Worm (Caenorhabditis elegans) whole organism, L1 larva: ENCODE data around the gene Y66D12A.6.

Experiments
- C04F5.9 ChIP-seq: sonication (generic microtip); optimal IDR thresholded peaks from 2 replicates; lab custom pipeline; 2016; ENCODE audit warnings: missing genetic modification characterization, missing compliant biosample characterization
- Y116A8C.19 ChIP-seq: sonication (generic microtip); optimal IDR thresholded peaks from 2 replicates; lab custom pipeline; 2016; ENCODE audit warnings: missing compliant biosample characterization, missing genetic modification characterization, borderline replicate concordance
- aha-1 ChIP-seq: fragments of 150-350 bp; optimal IDR thresholded peaks from 2 replicates; lab custom pipeline; 2014; ENCODE audit warnings: missing biosample characterization, missing genetic modification characterization
- alr-1 ChIP-seq: fragments of 200-800 bp; sonication (Bioruptor generic); optimal IDR thresholded peaks from 2 replicates; lab custom pipeline; 2018; ENCODE audit warnings: borderline replicate concordance, mild to moderate bottlenecking, missing genetic modification characterization, missing compliant biosample characterization
- aly-2 ChIP-seq: fragments of 150-350 bp; optimal IDR thresholded peaks from 2 replicates; lab custom pipeline; 2014; ENCODE audit warnings: missing biosample characterization, missing genetic modification characterization
- ama-1 ChIP-seq: fragments of 150-350 bp; optimal IDR thresholded peaks from 2 replicates; lab custom pipeline; 2014
- blmp-1 ChIP-seq: fragments of 150-350 bp; optimal IDR thresholded peaks from 2 replicates; lab custom pipeline; 2014; ENCODE audit warnings: missing biosample characterization, missing genetic modification characterization
- ceh-63 ChIP-seq: fragments of 200-800 bp; sonication (Bioruptor generic); optimal IDR thresholded peaks from 2 replicates; lab custom pipeline; 2018; ENCODE audit warnings: mild to moderate bottlenecking, missing genetic modification characterization, missing compliant biosample characterization
- ceh-8 ChIP-seq: fragments of 200-800 bp; sonication (Bioruptor generic); optimal IDR thresholded peaks from 2 replicates; lab custom pipeline; 2018; ENCODE audit warnings: mild to moderate bottlenecking, missing genetic modification characterization, moderate library complexity, missing compliant biosample characterization
- ceh-82 ChIP-seq, 3 experiments: fragments of 150-350 bp in 1 of 3; sonication (generic microtip) in 2 of 3; optimal IDR thresholded peaks; 2 replicates each; lab custom pipeline; 2014 to 2017; ENCODE audit warnings: missing biosample characterization in 3 of 3, missing genetic modification characterization in 3 of 3
- dpl-1 ChIP-seq, 3 experiments: fragments of 150-350 bp in 2 of 3; sonication (generic microtip) in 1 of 3; optimal IDR thresholded peaks; 2 replicates each; lab custom pipeline; 2014 to 2017; ENCODE audit warnings: missing biosample characterization in 3 of 3, missing genetic modification characterization in 3 of 3, missing genetic modification reagents in 3 of 3
- dsc-1 ChIP-seq: sonication (generic microtip); optimal IDR thresholded peaks from 2 replicates; lab custom pipeline; 2016; ENCODE audit warnings: mild to moderate bottlenecking, missing genetic modification characterization, missing compliant biosample characterization
- egl-27 ChIP-seq, 2 experiments: fragments of 150-350 bp in 1 of 2; sonication (generic microtip); optimal IDR thresholded peaks; 3 replicates each; lab custom pipeline; 2017 to 2018; ENCODE audit warnings: missing biosample characterization in 2 of 2, missing genetic modification characterization in 2 of 2, missing genetic modification reagents in 2 of 2
- fkh-10 ChIP-seq: sonication (generic microtip); optimal IDR thresholded peaks from 2 replicates; lab custom pipeline; 2017; ENCODE audit warnings: missing biosample characterization, missing genetic modification reagents, missing genetic modification characterization
- fkh-4 ChIP-seq: sonication (generic microtip); optimal IDR thresholded peaks from 2 replicates; lab custom pipeline; 2016; ENCODE audit warnings: missing compliant biosample characterization, missing genetic modification characterization, borderline replicate concordance
- fkh-8 ChIP-seq: sonication (generic microtip); optimal IDR thresholded peaks from 2 replicates; lab custom pipeline; 2016; ENCODE audit warnings: mild to moderate bottlenecking, missing genetic modification characterization, missing compliant biosample characterization
- grh-1 ChIP-seq: fragments of 200-800 bp; sonication (Bioruptor generic); IDR thresholded peaks from 2 replicates; pipeline ENCODE4 v1.3.6; 2022; ENCODE audit warnings: missing genetic modification reagents, missing genetic modification characterization, missing compliant biosample characterization
- hlh-17 ChIP-seq: fragments of 200-800 bp; sonication (Bioruptor generic); optimal IDR thresholded peaks from 2 replicates; lab custom pipeline; 2018; ENCODE audit warnings: missing genetic modification characterization, mild to moderate bottlenecking, missing compliant biosample characterization, moderate library complexity, borderline replicate concordance
- hpl-2 ChIP-seq: fragments of 150-350 bp; optimal IDR thresholded peaks from 2 replicates; lab custom pipeline; 2014; ENCODE audit warnings: missing biosample characterization, missing genetic modification reagents, missing genetic modification characterization
- lin-13 ChIP-seq: fragments of 150-350 bp; optimal IDR thresholded peaks from 2 replicates; lab custom pipeline; 2014; ENCODE audit warnings: missing biosample characterization, missing genetic modification reagents, missing genetic modification characterization
- lin-14 ChIP-seq: fragments of 200-800 bp; sonication (Bioruptor generic); optimal IDR thresholded peaks from 2 replicates; lab custom pipeline; 2018; ENCODE audit warnings: mild to moderate bottlenecking, missing genetic modification characterization, moderate library complexity, missing compliant biosample characterization
- lin-15B ChIP-seq: fragments of 150-350 bp; sonication (generic microtip); optimal IDR thresholded peaks from 3 replicates; lab custom pipeline; 2014; ENCODE audit warnings: missing biosample characterization, missing genetic modification characterization
- lin-35 ChIP-seq, 2 experiments: fragments of 150-350 bp; optimal IDR thresholded peaks; 2 replicates each; lab custom pipeline; 2014; ENCODE audit warnings: missing biosample characterization in 2 of 2, missing genetic modification characterization in 2 of 2, missing genetic modification reagents in 2 of 2
- lin-39 ChIP-seq: fragments of 150-350 bp; optimal IDR thresholded peaks from 2 replicates; lab custom pipeline; 2014; ENCODE audit warnings: missing biosample characterization, missing genetic modification reagents, missing genetic modification characterization
- lir-3 ChIP-seq: sonication (generic microtip); optimal IDR thresholded peaks from 2 replicates; lab custom pipeline; 2016; ENCODE audit warnings: mild to moderate bottlenecking, missing genetic modification characterization, moderate library complexity, missing compliant biosample characterization; ENCODE audit not compliant: poor library complexity
- lsy-2 ChIP-seq, 2 experiments: fragments of 150-350 bp; optimal IDR thresholded peaks; 2 replicates each; lab custom pipeline; 2014; ENCODE audit warnings: missing biosample characterization in 2 of 2, missing genetic modification characterization in 2 of 2
- mab-9 ChIP-seq: fragments of 200-800 bp; sonication (Bioruptor generic); IDR thresholded peaks from 2 replicates; pipeline ENCODE4 v1.3.6; 2022; ENCODE audit warnings: missing genetic modification reagents, missing genetic modification characterization, missing compliant biosample characterization
- mef-2 ChIP-seq: fragments of 150-350 bp; optimal IDR thresholded peaks from 2 replicates; lab custom pipeline; 2014; ENCODE audit warnings: missing biosample characterization, missing genetic modification characterization
- mep-1 ChIP-seq: fragments of 150-350 bp; optimal IDR thresholded peaks from 2 replicates; lab custom pipeline; 2014; ENCODE audit warnings: missing biosample characterization, missing genetic modification characterization
- nhr-11 ChIP-seq: fragments of 150-350 bp; optimal IDR thresholded peaks from 2 replicates; lab custom pipeline; 2014; ENCODE audit warnings: missing biosample characterization, missing genetic modification characterization
- nhr-12 ChIP-seq: sonication (generic microtip); optimal IDR thresholded peaks from 2 replicates; lab custom pipeline; 2017; ENCODE audit warnings: missing biosample characterization, missing genetic modification characterization
- nhr-19 ChIP-seq: fragments of 200-800 bp; sonication (Bioruptor generic); conservative IDR thresholded peaks from 2 replicates; pipeline ENCODE4 v1.3.6; 2022; ENCODE audit warnings: missing genetic modification characterization, missing compliant biosample characterization
- nhr-20 ChIP-seq: sonication (generic microtip); optimal IDR thresholded peaks from 2 replicates; lab custom pipeline; 2016; ENCODE audit warnings: mild to moderate bottlenecking, missing genetic modification characterization, missing compliant biosample characterization
- nhr-47 ChIP-seq: sonication (generic microtip); optimal IDR thresholded peaks from 2 replicates; lab custom pipeline; 2016; ENCODE audit warnings: mild to moderate bottlenecking, missing genetic modification characterization, moderate library complexity, missing compliant biosample characterization
- nhr-71 ChIP-seq: sonication (generic microtip); optimal IDR thresholded peaks from 2 replicates; lab custom pipeline; 2016; ENCODE audit warnings: mild to moderate bottlenecking, missing genetic modification characterization, moderate library complexity, missing compliant biosample characterization
- nhr-84 ChIP-seq: sonication (generic microtip); optimal IDR thresholded peaks from 2 replicates; lab custom pipeline; 2017; ENCODE audit warnings: missing biosample characterization, missing genetic modification characterization
- nhr-90 ChIP-seq: sonication (generic microtip); optimal IDR thresholded peaks from 2 replicates; lab custom pipeline; 2016; ENCODE audit warnings: mild to moderate bottlenecking, missing genetic modification characterization, missing compliant biosample characterization; ENCODE audit not compliant: poor library complexity
- pax-3 ChIP-seq: fragments of 200-800 bp; sonication (Bioruptor generic); optimal IDR thresholded peaks from 2 replicates; lab custom pipeline; 2018; ENCODE audit warnings: mild to moderate bottlenecking, missing genetic modification characterization, moderate library complexity, missing compliant biosample characterization
- pqm-1 ChIP-seq: sonication (generic microtip); optimal IDR thresholded peaks from 3 replicates; lab custom pipeline; 2017; ENCODE audit warnings: missing biosample characterization, missing genetic modification characterization
- skn-1 ChIP-seq: fragments of 150-350 bp; optimal IDR thresholded peaks from 2 replicates; lab custom pipeline; 2014; ENCODE audit warnings: missing biosample characterization, missing genetic modification characterization
- sox-4 ChIP-seq: sonication (generic microtip); optimal IDR thresholded peaks from 2 replicates; lab custom pipeline; 2016; ENCODE audit warnings: missing genetic modification characterization, missing compliant biosample characterization
- sptf-1 ChIP-seq: fragments of 150-350 bp; optimal IDR thresholded peaks from 2 replicates; lab custom pipeline; 2014; ENCODE audit warnings: missing biosample characterization, missing genetic modification characterization
- swsn-7 ChIP-seq: sonication (generic microtip); optimal IDR thresholded peaks from 2 replicates; lab custom pipeline; 2016; ENCODE audit warnings: missing genetic modification characterization, missing compliant biosample characterization
- tbx-2 ChIP-seq: sonication (generic microtip); optimal IDR thresholded peaks from 2 replicates; lab custom pipeline; 2016; ENCODE audit warnings: missing genetic modification characterization, missing compliant biosample characterization
- tlp-1 ChIP-seq: fragments of 150-350 bp; optimal IDR thresholded peaks from 2 replicates; lab custom pipeline; 2014; ENCODE audit warnings: missing biosample characterization, missing genetic modification characterization
- unc-130 ChIP-seq: fragments of 150-350 bp; optimal IDR thresholded peaks from 2 replicates; lab custom pipeline; 2017; ENCODE audit warnings: missing biosample characterization, missing genetic modification characterization, inconsistent platforms
- unc-30 ChIP-seq: sonication (generic microtip); optimal IDR thresholded peaks from 2 replicates; lab custom pipeline; 2017; ENCODE audit warnings: missing biosample characterization, missing genetic modification characterization
- unc-62 ChIP-seq: fragments of 150-350 bp; optimal IDR thresholded peaks from 2 replicates; lab custom pipeline; 2014; ENCODE audit warnings: missing biosample characterization, missing genetic modification reagents, missing genetic modification characterization
- unc-86 ChIP-seq: sonication (generic microtip); optimal IDR thresholded peaks from 2 replicates; lab custom pipeline; 2016; ENCODE audit warnings: missing genetic modification characterization, missing compliant biosample characterization
- unc-98 ChIP-seq: fragments of 200-800 bp; sonication (Bioruptor generic); IDR thresholded peaks from 2 replicates; pipeline ENCODE4 v1.3.6; 2022; ENCODE audit warnings: missing genetic modification characterization, missing compliant biosample characterization
- xbp-1 ChIP-seq: sonication (generic microtip); optimal IDR thresholded peaks from 2 replicates; lab custom pipeline; 2016; ENCODE audit warnings: missing genetic modification characterization, missing compliant biosample characterization
- zag-1 ChIP-seq: fragments of 150-350 bp; optimal IDR thresholded peaks from 2 replicates; lab custom pipeline; 2014; ENCODE audit warnings: missing biosample characterization, missing genetic modification characterization
- zip-4 ChIP-seq: fragments of 200-800 bp; sonication (Bioruptor generic); optimal IDR thresholded peaks from 2 replicates; lab custom pipeline; 2018; ENCODE audit warnings: mild to moderate bottlenecking, missing genetic modification characterization, moderate library complexity, missing compliant biosample characterization
- ztf-4 ChIP-seq: fragments of 150-350 bp; optimal IDR thresholded peaks from 2 replicates; lab custom pipeline; 2014; ENCODE audit warnings: missing biosample characterization, missing genetic modification characterization

Y66D12A.6 gene

DNA sequence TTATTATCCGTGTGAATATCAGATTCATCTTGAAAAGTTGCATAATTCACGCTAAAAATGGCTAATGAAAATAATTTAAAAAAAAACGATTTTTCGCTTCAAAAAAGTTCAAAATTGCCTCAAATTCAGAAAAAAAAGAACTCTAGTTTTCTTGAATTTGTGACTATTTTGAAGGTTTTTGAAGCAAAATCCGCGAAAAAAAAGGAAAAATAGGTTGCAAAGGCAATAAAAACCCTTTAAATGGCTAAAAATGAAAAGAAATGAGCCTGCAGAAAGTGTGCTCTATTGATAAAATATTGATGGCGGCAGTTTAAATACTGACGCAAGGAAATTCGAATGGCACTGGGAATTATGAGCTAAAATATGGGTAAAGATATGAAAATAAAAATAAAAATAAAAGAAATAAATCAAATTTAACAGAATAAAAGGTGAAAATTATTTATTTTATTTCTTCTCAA is 745 bp downstream of the Y66D12A.6 start, which contains the start of gene Y66D12A.7:
Gene Y66D12A.7, minus strand, starts transcription at position 51 of the 458 bp plus-strand sequence.
- TF ChIP-seq lin-13 (GFP tag; lab: Kevin White, UChicago) (peak; percentile 15), unc-86 (no peak), ztf-4 (tag; lab: Kevin White, UChicago) (no peak), sox-4 (tag; lab: Kevin White, UChicago) (no peak), nhr-20 (tag; lab: Kevin White, UChicago) (no peak), hlh-17 (no peak), egl-27 (tag; optimal IDR thresholded peaks at IDR 0.05; lab: Kevin White, UChicago) (no peak), unc-130 (no peak), alr-1 (tag; lab: Kevin White, UChicago) (no peak), lin-14 (GFP tag; lab: Kevin White, UChicago) (no peak), tlp-1 (no peak), nhr-19 (GFP tag; lab: Robert Waterston, UW) (peak; percentile 24; the same call in 1 of the 2 replicates), tbx-2 (tag; lab: Kevin White, UChicago) (no peak), aha-1 (no peak), fkh-8 (no peak), pqm-1 (tag; lab: Kevin White, UChicago) (no peak), unc-98 (GFP tag; lab: Robert Waterston, UW) (no peak), ama-1 (lab: Kevin White, UChicago) (no peak), zag-1 (tag; lab: Kevin White, UChicago) (no peak), aly-2 (no peak), dpl-1 (GFP tag; optimal IDR thresholded peaks at IDR 0.05; lab: Kevin White, UChicago) (peak; percentile 81 to 90 (median 86)), sptf-1 (tag; lab: Kevin White, UChicago) (no peak), mep-1 (tag; lab: Kevin White, UChicago) (peak; percentile 47), xbp-1 (peak; percentile 20), zip-4 (GFP tag; lab: Kevin White, UChicago) (no peak), nhr-71 (tag; lab: Kevin White, UChicago) (no peak), ceh-63 (no peak), blmp-1 (tag; lab: Kevin White, UChicago) (no peak), ceh-82 (tag; optimal IDR thresholded peaks at IDR 0.05; lab: Kevin White, UChicago) (peak in 1 of 3 experiments; percentile 11), lin-15B (tag; lab: Kevin White, UChicago) (peak; percentile 53), C04F5.9 (tag; lab: Kevin White, UChicago) (no peak), mef-2 (tag; lab: Kevin White, UChicago) (no peak), nhr-12 (tag; lab: Kevin White, UChicago) (no peak), fkh-10 (GFP tag; lab: Kevin White, UChicago) (no peak), ceh-8 (GFP tag; lab: Kevin White, UChicago) (no peak), mab-9 (GFP tag; lab: Robert Waterston, UW) (no peak), Y116A8C.19 (tag; lab: Kevin White, UChicago) (no peak), lin-39 (tag; lab: Kevin White, UChicago) (no peak), swsn-7 (tag; lab: Kevin White, UChicago) (no peak), nhr-47 (tag; lab: Kevin White, UChicago) (peak; percentile 31), grh-1 (GFP tag; lab: Robert Waterston, UW) (no peak), nhr-90 (no peak), dsc-1 (tag; lab: Kevin White, UChicago) (no peak), lir-3 (tag; lab: Kevin White, UChicago) (no peak), pax-3 (tag; lab: Kevin White, UChicago) (no peak), hpl-2 (GFP tag; lab: Kevin White, UChicago) (no peak), fkh-4 (tag; lab: Kevin White, UChicago) (no peak), unc-30 (tag; lab: Kevin White, UChicago) (no peak), lsy-2 (tag; optimal IDR thresholded peaks at IDR 0.05; lab: Kevin White, UChicago) (peak; percentile 17 to 68), lin-35 (GFP tag; optimal IDR thresholded peaks at IDR 0.05; lab: Kevin White, UChicago) (peak; percentile 86 to 94), unc-62 (no peak), nhr-84 (tag; lab: Kevin White, UChicago) (no peak), nhr-11 (tag; lab: Kevin White, UChicago) (no peak), skn-1 (peak; percentile 30)
